Fruit fly (Drosophila melanogaster) whole organism, embryonic: ENCODE data around the gene CG31957.

Experiments used
- Bteb2 ChIP-seq: fragments of 200-800 bp; sonication (Bioruptor generic); optimal IDR thresholded peaks from 2 replicates; lab custom pipeline; 2016; ENCODE audit warnings: missing biosample characterization, missing genetic modification characterization
- CG10274 ChIP-seq: fragments of 200-800 bp; sonication (Bioruptor generic); optimal IDR thresholded peaks from 3 replicates; lab custom pipeline; 2017; ENCODE audit warnings: missing biosample characterization, mild to moderate bottlenecking, missing genetic modification characterization
- CG11696 ChIP-seq: fragments of 200-800 bp; sonication (Bioruptor generic); IDR thresholded peaks from 2 replicates; pipeline ENCODE4 v1.3.6; 2022; ENCODE audit warnings: missing biosample characterization, missing genetic modification characterization
- CG13123 ChIP-seq: fragments of 200-800 bp; sonication (Bioruptor generic); optimal IDR thresholded peaks from 2 replicates; lab custom pipeline; 2016; ENCODE audit warnings: missing biosample characterization, missing genetic modification characterization
- CG15601 ChIP-seq: fragments of 200-800 bp; sonication (Bioruptor generic); optimal IDR thresholded peaks from 3 replicates; lab custom pipeline; 2019; ENCODE audit warnings: missing biosample characterization, mild to moderate bottlenecking, missing genetic modification characterization, moderate library complexity
- CG15696 ChIP-seq: fragments of 200-800 bp; sonication (Bioruptor generic); optimal IDR thresholded peaks from 2 replicates; lab custom pipeline; 2019; ENCODE audit warnings: missing biosample characterization, mild to moderate bottlenecking, missing genetic modification characterization, moderate library complexity
- CG1603 ChIP-seq: fragments of 200-800 bp; sonication (Bioruptor generic); optimal IDR thresholded peaks from 2 replicates; lab custom pipeline; 2019; ENCODE audit warnings: missing biosample characterization, mild to moderate bottlenecking, missing genetic modification characterization, moderate library complexity
- CG18262 ChIP-seq: fragments of 200-800 bp; optimal IDR thresholded peaks from 3 replicates; lab custom pipeline; 2019; ENCODE audit warnings: missing biosample characterization, mild to moderate bottlenecking, missing genetic modification characterization, moderate library complexity
- CG18476 ChIP-seq: fragments of 200-800 bp; sonication (Bioruptor generic); optimal IDR thresholded peaks from 2 replicates; lab custom pipeline; 2016; ENCODE audit warnings: missing biosample characterization, mild to moderate bottlenecking, missing genetic modification characterization
- CG18599 ChIP-seq: fragments of 200-800 bp; sonication (Bioruptor generic); optimal IDR thresholded peaks from 3 replicates; lab custom pipeline; 2017; ENCODE audit warnings: missing biosample characterization, missing genetic modification characterization, mild to moderate bottlenecking, moderate library complexity, missing genetic modification reagents
- CG30020 ChIP-seq: fragments of 200-800 bp; optimal IDR thresholded peaks from 2 replicates; lab custom pipeline; 2019; ENCODE audit warnings: missing biosample characterization, mild to moderate bottlenecking, missing genetic modification characterization, moderate library complexity
- CG3281 ChIP-seq: fragments of 200-800 bp; sonication (Bioruptor generic); optimal IDR thresholded peaks from 3 replicates; lab custom pipeline; 2017; ENCODE audit warnings: missing biosample characterization, mild to moderate bottlenecking, missing genetic modification characterization
- CG33557 ChIP-seq: fragments of 200-800 bp; sonication (Bioruptor generic); optimal IDR thresholded peaks from 2 replicates; lab custom pipeline; 2019; ENCODE audit warnings: missing biosample characterization, mild to moderate bottlenecking, missing genetic modification characterization, moderate library complexity
- CG4424 ChIP-seq: fragments of 200-800 bp; sonication (Bioruptor generic); optimal IDR thresholded peaks from 3 replicates; lab custom pipeline; 2016; ENCODE audit warnings: missing biosample characterization, missing genetic modification characterization
- CG6175 ChIP-seq: fragments of 200-800 bp; sonication (Bioruptor generic); IDR thresholded peaks from 3 replicates; pipeline ENCODE4 v1.3.6; 2022; ENCODE audit warnings: missing biosample characterization, missing genetic modification characterization
- CG6254 ChIP-seq: fragments of 200-800 bp; sonication (Bioruptor generic); optimal IDR thresholded peaks from 3 replicates; lab custom pipeline; 2017; ENCODE audit warnings: mild to moderate bottlenecking, missing biosample characterization, missing genetic modification reagents, missing genetic modification characterization
- CG7987 ChIP-seq: fragments of 200-800 bp; sonication (Bioruptor generic); optimal IDR thresholded peaks from 2 replicates; lab custom pipeline; 2018; ENCODE audit warnings: missing biosample characterization, mild to moderate bottlenecking, missing genetic modification characterization, moderate library complexity
- CG8388 ChIP-seq: fragments of 200-800 bp; sonication (Bioruptor generic); optimal IDR thresholded peaks from 2 replicates; lab custom pipeline; 2019; ENCODE audit warnings: missing biosample characterization, mild to moderate bottlenecking, missing genetic modification characterization, moderate library complexity
- CG9727 ChIP-seq: fragments of 200-800 bp; sonication (Bioruptor generic); optimal IDR thresholded peaks from 3 replicates; lab custom pipeline; 2017; ENCODE audit warnings: missing biosample characterization, mild to moderate bottlenecking, missing genetic modification characterization
- CG9932 ChIP-seq: fragments of 200-800 bp; sonication (Bioruptor generic); IDR thresholded peaks from 2 replicates; pipeline ENCODE4 v1.3.6; 2022; ENCODE audit warnings: missing biosample characterization, missing genetic modification characterization
- CHES-1-like ChIP-seq: fragments of 200-800 bp; sonication (Bioruptor generic); optimal IDR thresholded peaks from 2 replicates; lab custom pipeline; 2016; ENCODE audit warnings: missing biosample characterization, missing genetic modification characterization
- CTCF ChIP-seq: fragments of 200-800 bp; sonication (Bioruptor generic); optimal IDR thresholded peaks from 2 replicates; lab custom pipeline; 2017; ENCODE audit warnings: missing biosample characterization, mild to moderate bottlenecking, missing genetic modification characterization, moderate library complexity
- Chrac-16 ChIP-seq: fragments of 200-800 bp; sonication (Bioruptor generic); optimal IDR thresholded peaks from 3 replicates; lab custom pipeline; 2016; ENCODE audit warnings: missing biosample characterization, missing genetic modification characterization
- D19A ChIP-seq: fragments of 200-800 bp; optimal IDR thresholded peaks from 3 replicates; lab custom pipeline; 2019; ENCODE audit warnings: missing biosample characterization, mild to moderate bottlenecking, missing genetic modification characterization, moderate library complexity
- ERR ChIP-seq: fragments of 200-800 bp; sonication (Bioruptor generic); optimal IDR thresholded peaks from 2 replicates; lab custom pipeline; 2016; ENCODE audit warnings: missing biosample characterization, missing genetic modification characterization
- NFAT ChIP-seq: fragments of 200-800 bp; sonication (Bioruptor generic); IDR thresholded peaks from 2 replicates; pipeline ENCODE4 v1.3.6; 2022; ENCODE audit warnings: missing biosample characterization, missing genetic modification characterization
- Ravus ChIP-seq: fragments of 200-800 bp; sonication (Bioruptor generic); IDR thresholded peaks from 2 replicates; pipeline ENCODE4 v1.3.6; 2022; ENCODE audit warnings: missing biosample characterization, missing genetic modification characterization
- Rx ChIP-seq: fragments of 200-800 bp; sonication (Bioruptor generic); IDR thresholded peaks from 2 replicates; pipeline ENCODE4 v1.3.6; 2022; ENCODE audit warnings: missing biosample characterization, missing genetic modification characterization
- Side ChIP-seq: fragments of 200-800 bp; sonication (Bioruptor generic); optimal IDR thresholded peaks from 2 replicates; lab custom pipeline; 2016; ENCODE audit warnings: missing biosample characterization, missing genetic modification characterization
- Sox100B ChIP-seq: fragments of 200-800 bp; sonication (Bioruptor generic); optimal IDR thresholded peaks from 3 replicates; lab custom pipeline; 2018; ENCODE audit warnings: missing biosample characterization, mild to moderate bottlenecking, missing genetic modification characterization
- TFAM ChIP-seq: fragments of 200-800 bp; sonication (Bioruptor generic); optimal IDR thresholded peaks from 2 replicates; lab custom pipeline; 2017; ENCODE audit warnings: missing biosample characterization, missing genetic modification characterization, inconsistent platforms
- Xbp1 ChIP-seq: fragments of 200-800 bp; sonication (Bioruptor generic); optimal IDR thresholded peaks from 3 replicates; lab custom pipeline; 2016; ENCODE audit warnings: missing biosample characterization, mild to moderate bottlenecking, missing genetic modification characterization
- Xrp1 ChIP-seq: fragments of 200-800 bp; sonication (Bioruptor generic); IDR thresholded peaks from 2 replicates; pipeline ENCODE4 v1.3.6; 2022; ENCODE audit warnings: missing biosample characterization, missing genetic modification characterization
- bsh ChIP-seq, 2 experiments: fragments of 200-800 bp; sonication (Bioruptor generic); optimal IDR thresholded peaks; 2 replicates each; lab custom pipeline; 2017 to 2018; ENCODE audit warnings: mild to moderate bottlenecking in 2 of 2, missing biosample characterization in 2 of 2, missing genetic modification characterization in 2 of 2, moderate library complexity in 1 of 2
- cg ChIP-seq: fragments of 200-800 bp; sonication (Bioruptor generic); optimal IDR thresholded peaks from 3 replicates; lab custom pipeline; 2019; ENCODE audit warnings: missing biosample characterization, mild to moderate bottlenecking, missing genetic modification characterization, moderate library complexity
- ci ChIP-seq: fragments of 200-800 bp; sonication (Bioruptor generic); IDR thresholded peaks from 3 replicates; pipeline ENCODE4 v1.3.6; 2022; ENCODE audit warnings: missing biosample characterization, missing genetic modification characterization
- dan ChIP-seq: fragments of 200-800 bp; sonication (Bioruptor generic); IDR thresholded peaks from 2 replicates; pipeline ENCODE4 v1.3.6; 2022; ENCODE audit warnings: missing biosample characterization, missing genetic modification characterization
- disco-r ChIP-seq: fragments of 200-800 bp; sonication (Bioruptor generic); optimal IDR thresholded peaks from 2 replicates; lab custom pipeline; 2016; ENCODE audit warnings: missing biosample characterization, missing genetic modification characterization
- eve ChIP-seq, 2 experiments: fragments of >200 bp; optimal IDR thresholded peaks; 2 replicates each; lab custom pipeline; 2017; ENCODE audit warnings: missing biosample characterization in 2 of 2, missing genetic modification characterization in 2 of 2
- fd102C ChIP-seq: fragments of 200-800 bp; sonication (Bioruptor generic); optimal IDR thresholded peaks from 2 replicates; lab custom pipeline; 2018; ENCODE audit warnings: missing biosample characterization, mild to moderate bottlenecking, missing genetic modification characterization, moderate library complexity
- gem ChIP-seq: fragments of 200-800 bp; sonication (Bioruptor generic); optimal IDR thresholded peaks from 2 replicates; lab custom pipeline; 2019; ENCODE audit warnings: missing biosample characterization, mild to moderate bottlenecking, missing genetic modification characterization, moderate library complexity
- inv ChIP-seq: fragments of 200-800 bp; sonication (Bioruptor generic); IDR thresholded peaks from 2 replicates; pipeline ENCODE4 v1.3.6; 2022; ENCODE audit warnings: missing biosample characterization, missing genetic modification characterization; ENCODE audit not compliant: partially characterized antibody
- ken ChIP-seq: fragments of 200-800 bp; sonication (Bioruptor generic); IDR thresholded peaks from 3 replicates; pipeline ENCODE4 v1.3.6; 2022; ENCODE audit warnings: missing biosample characterization, missing genetic modification characterization
- nmo ChIP-seq: fragments of 200-800 bp; sonication (Bioruptor generic); optimal IDR thresholded peaks from 2 replicates; lab custom pipeline; 2018; ENCODE audit warnings: missing biosample characterization, mild to moderate bottlenecking, missing genetic modification characterization, moderate library complexity
- prd ChIP-seq, 3 experiments: fragments of >200 bp in 2 of 3; fragments of 200-800 bp in 1 of 3; sonication (Bioruptor generic) in 1 of 3; optimal IDR thresholded peaks in 2 of 3; IDR thresholded peaks in 1 of 3; 2 replicates in 2 of 3; 3 replicates in 1 of 3; pipeline versions ENCODE4 v1.3.6 to Lab custom; 2017 to 2022; ENCODE audit warnings: missing biosample characterization in 1 of 3, missing genetic modification characterization in 1 of 3
- ro ChIP-seq: fragments of 200-800 bp; sonication (Bioruptor generic); IDR thresholded peaks from 2 replicates; pipeline ENCODE4 v1.3.6; 2022; ENCODE audit warnings: missing biosample characterization, missing genetic modification characterization
- row ChIP-seq: fragments of 200-800 bp; sonication (Bioruptor generic); IDR thresholded peaks from 3 replicates; pipeline ENCODE4 v1.3.6; 2022; ENCODE audit warnings: missing biosample characterization, missing genetic modification characterization
- shn ChIP-seq: fragments of 200-800 bp; sonication (Bioruptor generic); optimal IDR thresholded peaks from 3 replicates; lab custom pipeline; 2016; ENCODE audit warnings: missing biosample characterization, missing genetic modification characterization
- tin ChIP-seq: fragments of 200-800 bp; sonication (Bioruptor generic); optimal IDR thresholded peaks from 3 replicates; lab custom pipeline; 2016; ENCODE audit warnings: missing biosample characterization, missing genetic modification characterization
- twi ChIP-seq: fragments of 200-800 bp; optimal IDR thresholded peaks from 2 replicates; lab custom pipeline; 2019; ENCODE audit warnings: missing biosample characterization, mild to moderate bottlenecking, missing genetic modification characterization, moderate library complexity

Gene CG31957

DNA sequence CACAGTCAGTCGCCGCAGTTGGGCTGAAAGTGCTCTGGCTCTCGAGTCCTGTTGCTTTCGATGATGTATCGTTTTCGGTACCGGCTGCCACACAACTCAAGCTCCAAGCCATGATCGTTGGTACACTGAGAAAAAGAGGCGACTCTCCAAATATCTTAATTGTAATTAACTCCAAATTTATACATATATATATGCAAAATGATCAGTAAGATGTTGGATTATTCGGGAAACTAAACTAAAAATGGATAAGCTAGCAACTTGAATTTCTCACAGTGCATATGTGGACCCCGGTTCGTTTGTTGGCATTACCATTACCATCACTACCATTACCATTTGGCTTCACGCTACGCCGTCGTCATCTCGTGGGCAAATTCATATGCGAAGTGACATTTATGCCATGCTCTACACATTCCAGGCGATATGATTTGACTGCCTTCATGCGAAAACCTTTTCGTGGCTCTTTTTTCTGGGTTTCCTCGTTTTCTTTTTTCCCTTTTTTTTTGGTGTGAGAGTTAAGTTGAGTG, 18.7 kb downstream of the CG31957 start (continued):
- TF ChIP-seq Xrp1 = 0 out of 2 replicates have a peak, but pooled peaks have one; percentile 61
- peak; percentile 14 for TF ChIP-seq CG33557 (GFP tag; lab: Kevin White, UChicago)
- peak; percentile 23 for TF ChIP-seq Xbp1 (GFP tag; lab: Kevin White, UChicago)
- peak; percentile 18 for TF ChIP-seq tin (GFP tag; lab: Kevin White, UChicago)
- TF ChIP-seq row (GFP tag; lab: Robert Waterston, UW) = 0 out of 3 replicates have a peak, but pooled peaks have one; percentile 10
- no peak for TF ChIP-seq ro
- peak; percentile 0 for TF ChIP-seq D19A (tag; lab: Kevin White, UChicago)
- no peak for TF ChIP-seq CG15601 (tag; lab: Kevin White, UChicago)
- TF ChIP-seq CG18476 (GFP tag; lab: Kevin White, UChicago) = no peak
- TF ChIP-seq CG6254 (GFP tag; lab: Kevin White, UChicago) = peak; percentile 8
- peak in 1 of 2 experiments; percentile 0 for TF ChIP-seq eve (GFP tag; optimal IDR thresholded peaks at IDR 0.05; lab: Kevin White, UChicago)
- peak; percentile 70 for TF ChIP-seq CG15696 (tag; lab: Kevin White, UChicago)
- TF ChIP-seq CG18262 (tag; lab: Kevin White, UChicago) = peak; percentile 36
- TF ChIP-seq bsh (GFP tag; optimal IDR thresholded peaks at IDR 0.05; lab: Kevin White, UChicago) = peak in 1 of 2 experiments; percentile 9
- peak; percentile 30 for TF ChIP-seq CG9727 (GFP tag; lab: Kevin White, UChicago)
- TF ChIP-seq gem (tag; lab: Kevin White, UChicago) = peak; percentile 32
- TF ChIP-seq CG4424 (GFP tag; lab: Kevin White, UChicago) = peak; percentile 20
- no peak for TF ChIP-seq ci
- TF ChIP-seq nmo (GFP tag; lab: Kevin White, UChicago) = peak; percentile 22
- TF ChIP-seq CG8388 (GFP tag; lab: Kevin White, UChicago) = peak; percentile 26
- TF ChIP-seq CG1603 (tag; lab: Kevin White, UChicago) = peak; percentile 22

DNA sequence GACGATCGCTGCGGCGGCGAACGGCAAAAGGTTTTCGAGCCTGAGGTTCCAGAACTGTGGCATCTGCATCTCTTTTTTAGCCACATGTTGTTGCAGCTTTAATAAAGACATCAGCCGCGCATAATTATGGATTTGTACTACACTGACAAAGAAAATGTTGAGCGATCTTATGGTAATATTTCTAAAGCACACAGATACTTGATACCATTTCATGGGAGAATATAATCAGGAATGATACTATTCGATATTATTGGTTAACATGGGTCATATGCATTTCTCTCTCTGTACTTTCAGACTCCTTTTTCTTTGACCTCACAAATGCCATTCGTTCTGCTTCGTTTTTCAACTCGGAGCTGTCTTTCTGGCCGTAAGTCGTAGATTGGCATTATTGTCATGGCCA, 20.1 kb downstream of the CG31957 start:
- no peak for TF ChIP-seq ERR (GFP tag; lab: Kevin White, UChicago)
- TF ChIP-seq TFAM = no peak
- peak; percentile 24 for TF ChIP-seq Chrac-16
- TF ChIP-seq CG9932 = no peak
- TF ChIP-seq CG10274 = no peak
- TF ChIP-seq CHES-1-like (GFP tag; lab: Kevin White, UChicago) = no peak
- no peak for TF ChIP-seq CG18599 (GFP tag; lab: Kevin White, UChicago)
- TF ChIP-seq Rx (GFP tag; lab: Robert Waterston, UW) = 0 out of 2 replicates have a peak, but pooled peaks have one; percentile 22
- no peak for TF ChIP-seq disco-r (GFP tag; lab: Kevin White, UChicago)
- TF ChIP-seq CG13123 (GFP tag; lab: Kevin White, UChicago) = peak; percentile 14
- TF ChIP-seq Side = peak; percentile 45
- no peak for TF ChIP-seq Bteb2
- TF ChIP-seq CG8388 (GFP tag; lab: Kevin White, UChicago) = peak; percentile 52
- TF ChIP-seq Ravus (GFP tag; lab: Robert Waterston, UW) = no peak
- no peak for TF ChIP-seq CG7987
- peak; percentile 60 for TF ChIP-seq twi
- 0 out of 3 replicates have a peak, but pooled peaks have one; percentile 20 for TF ChIP-seq ken (GFP tag; lab: Robert Waterston, UW)
- TF ChIP-seq dan (GFP tag; lab: Robert Waterston, UW) = no peak
- no peak for TF ChIP-seq CG30020 (tag; lab: Kevin White, UChicago)
- peak; percentile 2 for TF ChIP-seq Sox100B (GFP tag; lab: Kevin White, UChicago)
- no peak for TF ChIP-seq shn (GFP tag; lab: Kevin White, UChicago)
- TF ChIP-seq CTCF (GFP tag; lab: Kevin White, UChicago) = no peak
- no peak for TF ChIP-seq cg (GFP tag; lab: Kevin White, UChicago)
- no peak for TF ChIP-seq CG6175 (GFP tag; lab: Robert Waterston, UW)
- TF ChIP-seq NFAT (GFP tag; lab: Robert Waterston, UW) = no peak
- no peak for TF ChIP-seq CG11696 (GFP tag; lab: Robert Waterston, UW)
- TF ChIP-seq prd (optimal IDR thresholded peaks at IDR 0.05; lab: Kevin White, UChicago) = no peak
- peak; percentile 84; the same call in 2 of the 3 replicates for TF ChIP-seq prd (GFP tag; IDR thresholded peaks at IDR 0.05; lab: Robert Waterston, UW)
- TF ChIP-seq CG3281 = no peak
- TF ChIP-seq fd102C (GFP tag; lab: Kevin White, UChicago) = no peak
- no peak for TF ChIP-seq inv (GFP tag; lab: Robert Waterston, UW)
